Worm (Caenorhabditis elegans) whole organism, L4 larva: ENCODE results near the gene col-40.

Experiments
- F49E8.2 ChIP-seq: sonication (generic microtip); optimal IDR thresholded peaks from 2 replicates; lab custom pipeline; 2016; ENCODE audit warnings: missing compliant biosample characterization, mild to moderate bottlenecking, missing genetic modification characterization, borderline replicate concordance
- duxl-1 ChIP-seq: sonication (generic microtip); optimal IDR thresholded peaks from 2 replicates; lab custom pipeline; 2016; ENCODE audit warnings: mild to moderate bottlenecking, missing genetic modification characterization, moderate library complexity, missing compliant biosample characterization; ENCODE audit not compliant: poor library complexity
- lin-15B ChIP-seq: fragments of 150-350 bp; sonication (generic microtip); optimal IDR thresholded peaks from 3 replicates; lab custom pipeline; 2014; ENCODE audit warnings: missing biosample characterization, missing genetic modification characterization
- madf-9 ChIP-seq: fragments of 200-800 bp; sonication (Bioruptor generic); conservative IDR thresholded peaks from 2 replicates; pipeline ENCODE4 v1.3.6; 2022; ENCODE audit warnings: missing genetic modification reagents, missing genetic modification characterization, missing compliant biosample characterization
- mxl-3 ChIP-seq: fragments of 200-800 bp; sonication (Bioruptor generic); optimal IDR thresholded peaks from 2 replicates; lab custom pipeline; 2018; ENCODE audit warnings: mild to moderate bottlenecking, missing genetic modification characterization, missing compliant biosample characterization
- nhr-76 ChIP-seq: fragments of 150-350 bp; optimal IDR thresholded peaks from 2 replicates; lab custom pipeline; 2014; ENCODE audit warnings: missing biosample characterization, missing genetic modification characterization
- pha-4 ChIP-seq, 2 experiments: fragments of 150-350 bp in 1 of 2; fragments of 200-800 bp in 1 of 2; sonication (Bioruptor generic) in 1 of 2; IDR thresholded peaks in 1 of 2; optimal IDR thresholded peaks in 1 of 2; 2 replicates each; pipeline versions ENCODE4 v1.3.6 to Lab custom; 2014 to 2022; ENCODE audit warnings: missing genetic modification characterization in 2 of 2, missing genetic modification reagents in 2 of 2, missing biosample characterization in 1 of 2, missing compliant biosample characterization in 1 of 2
- snpc-4 ChIP-seq: fragments of 150-350 bp; optimal IDR thresholded peaks from 2 replicates; lab custom pipeline; 2014; ENCODE audit warnings: missing biosample characterization, missing genetic modification characterization
- zfp-2 ChIP-seq: sonication (generic microtip); optimal IDR thresholded peaks from 2 replicates; lab custom pipeline; 2016; ENCODE audit warnings: mild to moderate bottlenecking, missing genetic modification characterization, missing compliant biosample characterization

DNA sequence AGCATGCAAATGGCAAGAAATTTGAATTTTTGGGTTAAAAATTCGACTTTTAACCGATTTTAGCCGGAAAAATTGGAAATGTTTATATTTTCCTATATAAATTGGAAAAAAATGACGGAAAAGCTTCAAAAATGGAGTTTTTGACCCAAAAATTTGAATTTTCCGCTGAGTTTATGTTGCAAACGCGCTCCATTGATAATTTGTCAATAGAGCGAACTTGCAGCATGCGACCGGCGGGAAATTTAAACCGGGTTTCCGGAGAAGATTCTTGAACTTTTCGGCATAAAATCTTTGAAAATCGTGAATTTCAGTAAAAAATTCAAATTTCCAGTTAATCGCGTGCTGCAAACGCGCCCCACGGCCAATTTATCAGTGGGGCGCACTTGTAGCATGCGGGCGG, 24.6 kb upstream of the col-40 start:
- TF ChIP-seq zfp-2 (no peak), nhr-76 (tag; lab: Kevin White, UChicago) (no peak), lin-15B (tag; lab: Kevin White, UChicago) (no peak), madf-9 (GFP tag; lab: Robert Waterston, UW) (no peak), snpc-4 (no peak), F49E8.2 (tag; lab: Kevin White, UChicago) (no peak), duxl-1 (no peak), pha-4 (GFP tag; IDR thresholded peaks at IDR 0.05; lab: Robert Waterston, UW) (no peak), pha-4 (tag; optimal IDR thresholded peaks at IDR 0.05; lab: Kevin White, UChicago) (no peak), mxl-3 (GFP tag; lab: Kevin White, UChicago) (no peak)
